Fruit fly (Drosophila melanogaster): ENCODE data around the gene viaf.

viaf gene

dm6 chr3L:12037449-12038163 lies 44.6 kb upstream of the viaf start (continued):
- TF ChIP-seq zen (tag; optimal IDR thresholded peaks at IDR 0.05) (no peak), CG5180 (GFP tag; optimal IDR thresholded peaks at IDR 0.05) (no peak), Fer2 (tag; optimal IDR thresholded peaks at IDR 0.05) (no peak), CG15269 (tag; optimal IDR thresholded peaks at IDR 0.05) (no peak), Atf6 (GFP tag; IDR thresholded peaks at IDR 0.05) (no peak), CG17912 (GFP tag; optimal IDR thresholded peaks at IDR 0.05) (no peak), E2f2 (GFP tag; IDR thresholded peaks at IDR 0.05) (peak; percentile 26; the same call in 1 of the 2 replicates), az2 (GFP tag; optimal IDR thresholded peaks at IDR 0.05) (peak; percentile 39), ewg (GFP tag; optimal IDR thresholded peaks at IDR 0.05) (peak; percentile 20), so (GFP tag; IDR thresholded peaks at IDR 0.05) (peak; percentile 42; the same call in 2 of the 3 replicates), TFAM (GFP tag; optimal IDR thresholded peaks at IDR 0.05) (no peak), CG31388 (GFP tag; optimal IDR thresholded peaks at IDR 0.05) (peak; percentile 9), CG3065 (GFP tag; optimal IDR thresholded peaks at IDR 0.05) (no peak), Bgb (GFP tag; IDR thresholded peaks at IDR 0.05; ENCODE audit: partially characterized antibody) (no peak), B-H2 (GFP tag; optimal IDR thresholded peaks at IDR 0.05) (no peak), hbn (GFP tag; IDR thresholded peaks at IDR 0.05; ENCODE audit: partially characterized antibody) (no peak), CG12155 (GFP tag; optimal IDR thresholded peaks at IDR 0.05) (no peak), CG4360 (GFP tag; IDR thresholded peaks at IDR 0.05) (0 out of 2 replicates have a peak, but pooled peaks have one; percentile 7), mirr (GFP tag; optimal IDR thresholded peaks at IDR 0.05) (no peak), Fer3 (tag; optimal IDR thresholded peaks at IDR 0.05) (no peak), nom (GFP tag; optimal IDR thresholded peaks at IDR 0.05) (no peak), zf30C (GFP tag; optimal IDR thresholded peaks at IDR 0.05) (peak; percentile 3), lilli (GFP tag; optimal IDR thresholded peaks at IDR 0.05) (peak; percentile 30), Abd-B (GFP tag; optimal IDR thresholded peaks at IDR 0.05) (peak; percentile 31), cas (GFP tag; IDR thresholded peaks at IDR 0.05) (no peak), CG6254 (GFP tag; optimal IDR thresholded peaks at IDR 0.05) (peak; percentile 86), klu (GFP tag; IDR thresholded peaks at IDR 0.05) (peak; percentile 43; the same call in 1 of the 2 replicates), NC2β (GFP tag; optimal IDR thresholded peaks at IDR 0.05) (no peak), CG10147 (GFP tag; optimal IDR thresholded peaks at IDR 0.05) (no peak), CG2712 (tag; optimal IDR thresholded peaks at IDR 0.05) (peak; percentile 71), Mad (GFP tag; optimal IDR thresholded peaks at IDR 0.05) (peak; percentile 1), hkb (optimal IDR thresholded peaks at IDR 0.05) (no peak), hkb (GFP tag; IDR thresholded peaks at IDR 0.05) (peak; percentile 54), CG30403 (GFP tag; optimal IDR thresholded peaks at IDR 0.05) (no peak), CG14441 (GFP tag; IDR thresholded peaks at IDR 0.05) (peak; percentile 67), Hmx (GFP tag; optimal IDR thresholded peaks at IDR 0.05) (no peak), CG12744 (GFP tag; optimal IDR thresholded peaks at IDR 0.05) (no peak), dmrt11E (tag; optimal IDR thresholded peaks at IDR 0.05) (peak; percentile 61), CG13894 (tag; optimal IDR thresholded peaks at IDR 0.05) (peak; percentile 66), bbx (GFP tag; IDR thresholded peaks at IDR 0.05; ENCODE audit: partially characterized antibody) (no peak), run (tag; optimal IDR thresholded peaks at IDR 0.05) (no peak), CG7928 (GFP tag; optimal IDR thresholded peaks at IDR 0.05) (no peak), peb (GFP tag; IDR thresholded peaks at IDR 0.05) (0 out of 2 replicates have a peak, but pooled peaks have one; percentile 23), CG9727 (GFP tag; optimal IDR thresholded peaks at IDR 0.05) (peak; percentile 73), Max (GFP tag; optimal IDR thresholded peaks at IDR 0.05) (peak; percentile 27), unc-4 (GFP tag; IDR thresholded peaks at IDR 0.05; ENCODE audit: partially characterized antibody) (no peak), Xrp1 (GFP tag; IDR thresholded peaks at IDR 0.05) (peak; percentile 85), CG4282 (GFP tag; optimal IDR thresholded peaks at IDR 0.05) (no peak), CG9932 (GFP tag; IDR thresholded peaks at IDR 0.05) (peak; percentile 30; the same call in 1 of the 2 replicates)

Measured in whole organism, embryonic.